Worm (Caenorhabditis elegans) whole organism, L4/young adult: ENCODE data around the gene ZK228.10.

ENCODE experiments used
- W03F9.2 ChIP-seq: fragments of 150-350 bp; optimal IDR thresholded peaks from 2 replicates; lab custom pipeline; 2014; ENCODE audit warnings: missing biosample characterization, missing genetic modification characterization
- dao-5 ChIP-seq: sonication (generic microtip); optimal IDR thresholded peaks from 2 replicates; lab custom pipeline; 2016; ENCODE audit warnings: missing genotype, missing genetic modification characterization, moderate library complexity, missing compliant biosample characterization
- him-1 ChIP-seq: sonication (generic microtip); optimal IDR thresholded peaks from 2 replicates; lab custom pipeline; 2016; ENCODE audit warnings: missing genotype, missing genetic modification reagents, missing genetic modification characterization, missing compliant biosample characterization

- no peak for TF ChIP-seq W03F9.2 (tag; lab: Kevin White, UChicago)
- no peak for TF ChIP-seq him-1
- no peak for TF ChIP-seq dao-5 (tag; lab: Kevin White, UChicago)
These were observed 18.6 kb upstream of the ZK228.10 start, which contains the start of gene ZK262.8 for ce11 chrV:18438081-18438480.
